Fruit fly (Drosophila melanogaster) whole organism, adult: ENCODE data around the gene Btk.

ENCODE experiments used
- CG11617 ChIP-seq: fragments of 200-800 bp; sonication (Bioruptor generic); optimal IDR thresholded peaks from 2 replicates; lab custom pipeline; 2017; ENCODE audit warnings: mild to moderate bottlenecking, missing biosample characterization, missing genetic modification reagents, missing genetic modification characterization
- CG12768 ChIP-seq: fragments of 200-800 bp; sonication (Bioruptor generic); optimal IDR thresholded peaks from 2 replicates; lab custom pipeline; 2017; ENCODE audit warnings: missing biosample characterization, missing genetic modification characterization, mild to moderate bottlenecking, moderate library complexity, missing genetic modification reagents
- CG14711 ChIP-seq: fragments of 200-800 bp; sonication (Bioruptor generic); optimal IDR thresholded peaks from 2 replicates; lab custom pipeline; 2018; ENCODE audit warnings: missing biosample characterization, mild to moderate bottlenecking, missing genetic modification characterization, moderate library complexity
- CG1620 ChIP-seq: fragments of 200-800 bp; sonication (Bioruptor generic); optimal IDR thresholded peaks from 2 replicates; lab custom pipeline; 2016; ENCODE audit warnings: missing biosample characterization, missing genetic modification characterization
- CG33017 ChIP-seq: fragments of 200-800 bp; sonication (Bioruptor generic); optimal IDR thresholded peaks from 2 replicates; lab custom pipeline; 2018; ENCODE audit warnings: missing biosample characterization, mild to moderate bottlenecking, missing genetic modification characterization, moderate library complexity
- CG5204 ChIP-seq: fragments of 200-800 bp; sonication (Bioruptor generic); optimal IDR thresholded peaks from 2 replicates; lab custom pipeline; 2016; ENCODE audit warnings: missing biosample characterization, missing genetic modification characterization
- CG7045 ChIP-seq: fragments of 200-800 bp; sonication (Bioruptor generic); optimal IDR thresholded peaks from 2 replicates; lab custom pipeline; 2017; ENCODE audit warnings: missing biosample characterization, mild to moderate bottlenecking, missing genetic modification characterization
- CG7101 ChIP-seq: fragments of 200-800 bp; sonication (Bioruptor generic); optimal IDR thresholded peaks from 2 replicates; lab custom pipeline; 2018; ENCODE audit warnings: missing biosample characterization, mild to moderate bottlenecking, missing genetic modification characterization, moderate library complexity
- Clk ChIP-seq: fragments of 200-800 bp; sonication (Bioruptor generic); optimal IDR thresholded peaks from 2 replicates; lab custom pipeline; 2017; ENCODE audit warnings: missing biosample characterization, missing genetic modification characterization
- Crg-1 ChIP-seq: fragments of 200-800 bp; sonication (Bioruptor generic); optimal IDR thresholded peaks from 2 replicates; lab custom pipeline; 2016; ENCODE audit warnings: missing biosample characterization, missing genetic modification characterization
- Hr96 ChIP-seq: fragments of 200-800 bp; sonication (Bioruptor generic); optimal IDR thresholded peaks from 2 replicates; lab custom pipeline; 2016; ENCODE audit warnings: missing biosample characterization, missing genetic modification characterization
- Mnt ChIP-seq: fragments of 200-800 bp; sonication (Bioruptor generic); optimal IDR thresholded peaks from 2 replicates; lab custom pipeline; 2016; ENCODE audit warnings: missing biosample characterization, mild to moderate bottlenecking, missing genetic modification characterization
- bab1 ChIP-seq: fragments of 200-800 bp; sonication (Bioruptor generic); optimal IDR thresholded peaks from 3 replicates; lab custom pipeline; 2019; ENCODE audit warnings: missing biosample characterization, mild to moderate bottlenecking, missing genetic modification characterization, moderate library complexity
- cic ChIP-seq: fragments of 200-800 bp; sonication (Bioruptor generic); optimal IDR thresholded peaks from 2 replicates; lab custom pipeline; 2017; ENCODE audit warnings: missing biosample characterization, mild to moderate bottlenecking, missing genetic modification characterization, moderate library complexity
- cnc ChIP-seq, 2 experiments: fragments of >200 bp; optimal IDR thresholded peaks; 2 replicates each; lab custom pipeline; 2017
- kay ChIP-seq: fragments of 200-800 bp; sonication (Bioruptor generic); peaks from one replicate; lab custom pipeline; 2016; ENCODE audit warnings: missing biosample characterization, missing genetic modification characterization, borderline replicate concordance
- ovo ChIP-seq: fragments of 200-800 bp; sonication (Bioruptor generic); optimal IDR thresholded peaks from 2 replicates; lab custom pipeline; 2016; ENCODE audit warnings: missing biosample characterization, missing genetic modification characterization
- pad ChIP-seq: fragments of 200-800 bp; sonication (Bioruptor generic); optimal IDR thresholded peaks from 3 replicates; lab custom pipeline; 2017; ENCODE audit warnings: missing biosample characterization, missing genetic modification characterization, mild to moderate bottlenecking, moderate library complexity, missing genetic modification reagents
- tj ChIP-seq: fragments of 200-800 bp; sonication (Bioruptor generic); optimal IDR thresholded peaks from 3 replicates; lab custom pipeline; 2017; ENCODE audit warnings: missing biosample characterization, mild to moderate bottlenecking, missing genetic modification characterization, moderate library complexity
- toe ChIP-seq: fragments of 200-800 bp; sonication (Bioruptor generic); optimal IDR thresholded peaks from 2 replicates; lab custom pipeline; 2016; ENCODE audit warnings: missing biosample characterization, missing genetic modification characterization

The Btk gene

dm6 chr2L:8239712-8240245 is 61.1 kb downstream of the Btk start, which contains the start of gene Pvr:
TSS of gene Pvr (minus strand) at chr2L:8239878.
- TF ChIP-seq CG11617 (no peak), cic (GFP tag; lab: Kevin White, UChicago) (peak; percentile 4), Mnt (GFP tag; lab: Kevin White, UChicago) (no peak), Clk (GFP tag; lab: Kevin White, UChicago) (no peak), cnc (optimal IDR thresholded peaks at IDR 0.05; lab: Kevin White, UChicago) (no peak), Crg-1 (GFP tag; lab: Kevin White, UChicago) (no peak), CG5204 (GFP tag; lab: Kevin White, UChicago) (peak; percentile 36), CG14711 (no peak), Hr96 (GFP tag; lab: Kevin White, UChicago) (no peak), CG12768 (GFP tag; lab: Kevin White, UChicago) (no peak), pad (no peak), toe (GFP tag; lab: Kevin White, UChicago) (no peak), ovo (GFP tag; lab: Kevin White, UChicago) (peak; percentile 30), bab1 (GFP tag; lab: Kevin White, UChicago) (peak; percentile 58), CG33017 (tag; lab: Kevin White, UChicago) (no peak), CG1620 (GFP tag; lab: Kevin White, UChicago) (peak; percentile 16), CG7101 (tag; lab: Kevin White, UChicago) (no peak), tj (GFP tag; lab: Kevin White, UChicago) (peak; percentile 98), kay (GFP tag; lab: Kevin White, UChicago) (no peak), CG7045 (GFP tag; lab: Kevin White, UChicago) (peak; percentile 10)

DNA sequence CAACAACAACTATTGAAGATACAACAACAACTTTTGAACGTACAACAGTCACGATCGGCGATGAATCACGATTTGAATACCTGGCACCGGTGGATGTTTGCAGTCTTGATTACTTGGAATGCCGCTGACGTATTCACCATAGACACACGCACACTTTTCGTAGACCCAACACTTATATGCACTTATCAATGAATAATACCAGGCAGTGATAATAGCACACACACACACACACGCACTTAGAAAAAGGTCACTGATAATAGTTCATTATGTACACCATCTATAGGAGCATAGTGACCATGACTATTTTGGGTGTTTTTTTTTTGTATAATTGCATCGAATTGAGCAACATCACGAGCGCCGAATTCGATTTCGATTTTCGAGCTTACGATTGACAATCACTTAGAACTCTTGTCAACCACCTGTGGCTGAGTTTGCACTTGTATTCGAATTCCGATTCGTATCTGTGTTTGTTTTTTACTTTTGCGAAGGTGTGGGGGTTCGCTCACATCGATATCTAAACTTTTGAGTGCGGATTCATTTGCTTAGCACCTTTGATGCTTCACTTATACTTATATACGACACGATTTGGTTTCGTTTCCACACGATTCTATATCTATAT is 61.7 kb downstream of the Btk start:
- TF ChIP-seq CG1620 (GFP tag; lab: Kevin White, UChicago), result no peak
- TF ChIP-seq kay (GFP tag; lab: Kevin White, UChicago), result peak; percentile 88
- TF ChIP-seq toe (GFP tag; lab: Kevin White, UChicago), result no peak
- peak; percentile 57 for TF ChIP-seq CG12768 (GFP tag; lab: Kevin White, UChicago)
- TF ChIP-seq cic (GFP tag; lab: Kevin White, UChicago), result peak; percentile 67
- TF ChIP-seq Clk (GFP tag; lab: Kevin White, UChicago), result no peak

DNA sequence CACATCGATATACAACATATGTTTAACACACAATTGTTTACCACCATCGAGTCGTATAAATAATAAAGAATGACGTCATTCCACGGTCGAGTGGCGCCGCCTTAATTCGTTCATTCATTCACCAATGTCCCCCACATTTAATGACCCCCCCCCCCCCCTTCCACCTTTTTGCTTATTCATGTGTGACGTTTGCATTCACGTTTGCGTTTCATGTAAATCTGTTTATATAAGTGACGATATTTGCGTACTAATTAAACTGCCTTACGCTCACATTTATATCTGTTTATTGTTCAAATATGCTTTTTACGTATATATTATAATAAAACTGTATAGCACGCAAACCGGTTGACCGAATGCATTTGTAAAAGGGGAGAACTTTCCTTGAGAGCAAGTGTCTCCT is 67.3 kb downstream of the Btk start:
- TF ChIP-seq tj (GFP tag; lab: Kevin White, UChicago), result peak; percentile 53
- TF ChIP-seq CG1620 (GFP tag; lab: Kevin White, UChicago), result no peak
- TF ChIP-seq CG7045 (GFP tag; lab: Kevin White, UChicago), result peak; percentile 70
- peak; percentile 10 for TF ChIP-seq Mnt (GFP tag; lab: Kevin White, UChicago)
- no peak for TF ChIP-seq Clk (GFP tag; lab: Kevin White, UChicago)
- TF ChIP-seq CG7101 (tag; lab: Kevin White, UChicago), result peak; percentile 59
- TF ChIP-seq cnc (optimal IDR thresholded peaks at IDR 0.05; lab: Kevin White, UChicago), result no peak
- TF ChIP-seq CG12768 (GFP tag; lab: Kevin White, UChicago), result peak; percentile 51
- TF ChIP-seq ovo (GFP tag; lab: Kevin White, UChicago), result peak; percentile 53
- peak; percentile 90 for TF ChIP-seq kay (GFP tag; lab: Kevin White, UChicago)
- TF ChIP-seq CG33017 (tag; lab: Kevin White, UChicago), result peak; percentile 60
- TF ChIP-seq pad, result no peak
- TF ChIP-seq bab1 (GFP tag; lab: Kevin White, UChicago), result no peak
- no peak for TF ChIP-seq CG5204 (GFP tag; lab: Kevin White, UChicago)
- no peak for TF ChIP-seq toe (GFP tag; lab: Kevin White, UChicago)
- peak; percentile 59 for TF ChIP-seq CG11617
- TF ChIP-seq Hr96 (GFP tag; lab: Kevin White, UChicago), result no peak
- peak; percentile 96 for TF ChIP-seq cic (GFP tag; lab: Kevin White, UChicago)
- TF ChIP-seq Crg-1 (GFP tag; lab: Kevin White, UChicago), result no peak
- no peak for TF ChIP-seq CG14711

DNA sequence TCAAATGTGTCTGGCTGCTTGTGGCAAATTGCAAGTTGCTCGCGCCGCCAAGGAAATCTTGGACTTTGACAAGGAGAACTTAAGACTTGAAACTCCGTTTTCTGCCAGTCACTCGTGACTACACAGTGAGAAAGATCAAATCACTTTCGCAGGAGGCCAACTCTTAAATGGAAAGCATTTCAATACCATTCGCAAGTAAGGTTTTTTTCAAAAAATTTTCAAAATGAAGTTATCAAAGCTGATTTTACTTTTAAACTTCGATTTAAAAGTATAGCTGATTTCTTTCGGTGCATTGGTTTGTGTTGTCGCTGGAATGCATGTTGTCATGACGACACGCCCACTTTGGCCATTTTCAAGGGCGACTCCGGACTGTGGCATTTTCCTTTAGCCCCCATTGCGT is 68.5 kb downstream of the Btk start:
- TF ChIP-seq cnc (optimal IDR thresholded peaks at IDR 0.05; lab: Kevin White, UChicago) (no peak), ovo (GFP tag; lab: Kevin White, UChicago) (no peak)

dm6 chr2L:8230255-8230654 is 70.6 kb downstream of the Btk start:
- TF ChIP-seq CG33017 (tag; lab: Kevin White, UChicago), result no peak
- TF ChIP-seq kay (GFP tag; lab: Kevin White, UChicago), result peak; percentile 78

DNA sequence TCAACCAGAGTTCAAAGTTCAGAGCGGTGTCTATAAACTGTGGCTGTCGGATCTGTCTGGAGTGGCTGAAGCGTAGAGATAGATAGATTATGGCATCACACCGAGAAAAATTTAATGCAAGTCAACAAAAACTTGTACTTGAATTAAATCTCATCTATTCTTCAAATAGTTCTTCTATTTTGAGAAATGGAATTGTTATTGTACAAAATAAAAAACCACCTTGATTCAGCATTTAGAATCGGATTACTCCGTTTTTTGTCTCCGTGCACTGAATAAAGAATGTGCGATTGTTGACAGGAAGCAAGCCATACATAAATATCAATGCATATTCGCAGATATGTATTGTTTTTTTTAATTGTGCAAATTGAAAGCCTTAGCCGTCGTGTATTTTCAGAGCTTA is 71.3 kb downstream of the Btk start:
- TF ChIP-seq Mnt (GFP tag; lab: Kevin White, UChicago) (no peak), Hr96 (GFP tag; lab: Kevin White, UChicago) (no peak), bab1 (GFP tag; lab: Kevin White, UChicago) (no peak), cnc (optimal IDR thresholded peaks at IDR 0.05; lab: Kevin White, UChicago) (no peak), CG11617 (no peak), CG5204 (GFP tag; lab: Kevin White, UChicago) (no peak), CG33017 (tag; lab: Kevin White, UChicago) (no peak), pad (no peak), toe (GFP tag; lab: Kevin White, UChicago) (no peak), CG7101 (tag; lab: Kevin White, UChicago) (no peak), kay (GFP tag; lab: Kevin White, UChicago) (no peak), CG7045 (GFP tag; lab: Kevin White, UChicago) (no peak), Clk (GFP tag; lab: Kevin White, UChicago) (no peak), CG1620 (GFP tag; lab: Kevin White, UChicago) (no peak), cic (GFP tag; lab: Kevin White, UChicago) (no peak), tj (GFP tag; lab: Kevin White, UChicago) (no peak), Crg-1 (GFP tag; lab: Kevin White, UChicago) (no peak)
